Worm (Caenorhabditis elegans): ENCODE results near the gene C17C3.24.

Gene C17C3.24

ce11 chrII:5518910-5519309, 22.7 kb downstream of the C17C3.24 start, which contains the start of gene ZK177.2:
ZK177.2 (plus strand) TSS chrII:5519210.
- TF ChIP-seq mxl-1 (tag; optimal IDR thresholded peaks at IDR 0.05) = no peak
- no peak for TF ChIP-seq Y56A3A.18 (GFP tag; IDR thresholded peaks at IDR 0.05)
- no peak for TF ChIP-seq tbx-9 (tag; optimal IDR thresholded peaks at IDR 0.05; ENCODE audit: borderline replicate concordance)
- TF ChIP-seq B0019.2 (GFP tag; conservative IDR thresholded peaks at IDR 0.05) = no peak
- no peak for TF ChIP-seq pha-4 (tag; optimal IDR thresholded peaks at IDR 0.05)
- no peak for TF ChIP-seq nhr-27 (tag; optimal IDR thresholded peaks at IDR 0.05)
- TF ChIP-seq sea-2 (GFP tag; IDR thresholded peaks at IDR 0.05) = no peak
- TF ChIP-seq zim-3 (tag; optimal IDR thresholded peaks at IDR 0.05) = no peak
- no peak for TF ChIP-seq snpc-3.4 (tag; optimal IDR thresholded peaks at IDR 0.05)
- TF ChIP-seq lag-1 (GFP tag; IDR thresholded peaks at IDR 0.05) = no peak
- no peak for TF ChIP-seq atf-7 (tag; optimal IDR thresholded peaks at IDR 0.05)

- TF ChIP-seq ceh-79 (tag; optimal IDR thresholded peaks at IDR 0.05) = no peak
- TF ChIP-seq attf-5 (GFP tag; optimal IDR thresholded peaks at IDR 0.05) = no peak
- TF ChIP-seq T26A5.8 (tag; optimal IDR thresholded peaks at IDR 0.05) = no peak
Measured at ce11 chrII:5518055-5518454, 23.5 kb downstream of the C17C3.24 start.

ce11 chrII:5517643-5518042, 23.9 kb downstream of the C17C3.24 start, which contains the start of gene ZK177.9:
ZK177.9 (minus strand) TSS chrII:5517743.
- no peak for TF ChIP-seq lin-54 (GFP tag; optimal IDR thresholded peaks at IDR 0.05)
- no peak for TF ChIP-seq attf-6 (GFP tag; IDR thresholded peaks at IDR 0.05)
- TF ChIP-seq F52B5.7 (tag; optimal IDR thresholded peaks at IDR 0.05) = no peak
- TF ChIP-seq madf-8 (GFP tag; conservative IDR thresholded peaks at IDR 0.05) = no peak
- no peak for TF ChIP-seq repo-1 (tag; optimal IDR thresholded peaks at IDR 0.05)
- TF ChIP-seq aptf-2 (GFP tag; conservative IDR thresholded peaks at IDR 0.05) = no peak
- TF ChIP-seq F23B12.7 (tag; optimal IDR thresholded peaks at IDR 0.05; ENCODE audit: insufficient read depth) = no peak

- no peak for TF ChIP-seq let-526 (GFP tag; IDR thresholded peaks at IDR 0.05)
- no peak for TF ChIP-seq nfya-1 (tag; optimal IDR thresholded peaks at IDR 0.05; ENCODE audit: borderline replicate concordance, insufficient read depth)
- TF ChIP-seq madf-3 (GFP tag; IDR thresholded peaks at IDR 0.05) = no peak
- no peak for TF ChIP-seq F57A8.1 (GFP tag; optimal IDR thresholded peaks at IDR 0.05)
- TF ChIP-seq dpff-1 (tag; optimal IDR thresholded peaks at IDR 0.05) = no peak
- no peak for TF ChIP-seq F23B12.7 (tag; optimal IDR thresholded peaks at IDR 0.05; ENCODE audit: insufficient read depth)
- TF ChIP-seq efl-1 (GFP tag; optimal IDR thresholded peaks at IDR 0.05) = no peak
- no peak for TF ChIP-seq ceh-91 (GFP tag; IDR thresholded peaks at IDR 0.05)
- no peak for TF ChIP-seq Y67H2A.10 (GFP tag; conservative IDR thresholded peaks at IDR 0.05)
- TF ChIP-seq F22D6.2 (tag; optimal IDR thresholded peaks at IDR 0.05) = no peak
- TF ChIP-seq F33H1.4 (GFP tag; IDR thresholded peaks at IDR 0.05) = no peak
- TF ChIP-seq fkh-3 (tag; optimal IDR thresholded peaks at IDR 0.05) = no peak
- no peak for TF ChIP-seq Y53G8AR.9 (GFP tag; conservative IDR thresholded peaks at IDR 0.05)
- TF ChIP-seq ccch-3 (GFP tag; optimal IDR thresholded peaks at IDR 0.05) = no peak
- TF ChIP-seq snpc-1.1 (tag; optimal IDR thresholded peaks at IDR 0.05; ENCODE audit: insufficient read depth) = no peak
- TF ChIP-seq egl-44 (GFP tag; IDR thresholded peaks at IDR 0.05) = no peak
Measured at ce11 chrII:5515542-5515941, 26.0 kb downstream of the C17C3.24 start, which contains the start of gene ZK177.3. ZK177.3 (plus strand) TSS chrII:5515842.

Data from whole organism, young adult.